Fruit fly (Drosophila melanogaster): Measurements from ENCODE around the gene Ugt316A1.
A peak's percentile ranks its signal among the peaks of the same experiment; 100 is the strongest.

Gene Ugt316A1

dm6 chr3L:19013086-19013752 lies 49.4 kb downstream of the Ugt316A1 start:
- TF ChIP-seq Dif (GFP tag; optimal IDR thresholded peaks at IDR 0.05; ENCODE audit: partially characterized antibody) (no peak), rgr (GFP tag; optimal IDR thresholded peaks at IDR 0.05) (no peak), dmrt93B (GFP tag; optimal IDR thresholded peaks at IDR 0.05) (no peak), pan (optimal IDR thresholded peaks at IDR 0.05) (no peak), CG9705 (GFP tag; optimal IDR thresholded peaks at IDR 0.05) (no peak), N (GFP tag; optimal IDR thresholded peaks at IDR 0.05) (no peak), dsf (GFP tag; optimal IDR thresholded peaks at IDR 0.05; ENCODE audit: borderline replicate concordance) (no peak)

DNA sequence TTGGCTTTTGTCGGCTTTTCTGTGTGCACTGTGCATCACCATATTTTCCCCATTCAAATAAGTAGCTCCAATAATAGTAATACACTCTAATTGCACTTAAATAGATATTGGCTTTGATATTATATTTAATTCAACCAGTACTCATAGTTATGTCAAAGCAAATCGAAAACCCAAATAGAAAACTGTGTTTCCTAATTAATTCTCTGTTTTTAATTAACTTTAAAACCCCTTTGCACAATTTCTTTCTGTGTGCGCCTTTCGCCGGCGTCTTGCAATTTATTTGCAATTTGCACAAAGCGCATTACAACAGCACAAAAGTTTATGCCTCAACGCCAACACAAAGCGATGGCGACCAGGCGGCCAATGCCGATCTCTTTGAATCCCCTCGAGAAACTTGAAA lies 51.4 kb downstream of the Ugt316A1 start:
- TF ChIP-seq foxo (GFP tag; optimal IDR thresholded peaks at IDR 0.05) (peak in 1 of 2 experiments; percentile 2), Jra (GFP tag; optimal IDR thresholded peaks at IDR 0.05) (no peak), CG32264 (GFP tag; optimal IDR thresholded peaks at IDR 0.05) (no peak), Hr78 (GFP tag; optimal IDR thresholded peaks at IDR 0.05) (no peak), dsf (GFP tag; optimal IDR thresholded peaks at IDR 0.05; ENCODE audit: borderline replicate concordance) (no peak), sage (GFP tag; optimal IDR thresholded peaks at IDR 0.05) (no peak), fru (GFP tag; optimal IDR thresholded peaks at IDR 0.05) (peak; percentile 5), Mio (GFP tag; optimal IDR thresholded peaks at IDR 0.05) (no peak), psq (GFP tag; optimal IDR thresholded peaks at IDR 0.05) (peak; percentile 9), Myc (optimal IDR thresholded peaks at IDR 0.05) (no peak), Sp1 (GFP tag; optimal IDR thresholded peaks at IDR 0.05) (no peak), lola (GFP tag; optimal IDR thresholded peaks at IDR 0.05) (no peak), ey (GFP tag; optimal IDR thresholded peaks at IDR 0.05) (peak; percentile 17), OdsH (GFP tag; optimal IDR thresholded peaks at IDR 0.05) (no peak), Hnf4 (GFP tag; optimal IDR thresholded peaks at IDR 0.05) (no peak)
